Worm (Caenorhabditis elegans) whole organism, L3 larva: ENCODE data around the gene srd-39.
A peak's percentile ranks its signal among the peaks of the same experiment; 100 is the strongest.

Experiments used
- R02D3.7 ChIP-seq: fragments of 150-350 bp; optimal IDR thresholded peaks from 2 replicates; lab custom pipeline; 2014; ENCODE audit warnings: missing biosample characterization, missing genetic modification characterization
- ZK546.5 ChIP-seq: sonication (generic microtip); optimal IDR thresholded peaks from 2 replicates; lab custom pipeline; 2017; ENCODE audit warnings: missing biosample characterization, missing genetic modification characterization
- aly-2 ChIP-seq: fragments of 150-350 bp; optimal IDR thresholded peaks from 2 replicates; lab custom pipeline; 2014; ENCODE audit warnings: missing biosample characterization, missing genetic modification characterization
- ama-1 ChIP-seq: fragments of 150-350 bp; optimal IDR thresholded peaks from 2 replicates; lab custom pipeline; 2018
- ceh-16 ChIP-seq: sonication (generic microtip); optimal IDR thresholded peaks from 2 replicates; lab custom pipeline; 2017; ENCODE audit warnings: missing biosample characterization, missing genetic modification characterization
- ceh-28 ChIP-seq: fragments of 150-350 bp; optimal IDR thresholded peaks from 2 replicates; lab custom pipeline; 2014; ENCODE audit warnings: missing biosample characterization, missing genetic modification reagents, missing genetic modification characterization
- ceh-82 ChIP-seq: fragments of 150-350 bp; optimal IDR thresholded peaks from 2 replicates; lab custom pipeline; 2014; ENCODE audit warnings: missing biosample characterization, missing genetic modification characterization
- ceh-9 ChIP-seq: sonication (generic microtip); optimal IDR thresholded peaks from 2 replicates; lab custom pipeline; 2018; ENCODE audit warnings: missing biosample characterization, missing genetic modification characterization
- daf-12 ChIP-seq: fragments of 150-350 bp; optimal IDR thresholded peaks from 2 replicates; lab custom pipeline; 2014; ENCODE audit warnings: missing biosample characterization, missing genetic modification reagents, missing genetic modification characterization
- egl-27 ChIP-seq: sonication (generic microtip); optimal IDR thresholded peaks from 4 replicates; lab custom pipeline; 2017; ENCODE audit warnings: missing biosample characterization, missing genetic modification reagents, missing genetic modification characterization
- egl-5 ChIP-seq: fragments of 150-350 bp; optimal IDR thresholded peaks from 2 replicates; lab custom pipeline; 2017; ENCODE audit warnings: missing biosample characterization, missing genetic modification reagents, missing genetic modification characterization, inconsistent platforms
- elt-1 ChIP-seq: fragments of 150-350 bp; optimal IDR thresholded peaks from 2 replicates; lab custom pipeline; 2014; ENCODE audit warnings: missing biosample characterization, missing genetic modification characterization
- elt-2 ChIP-seq: sonication (generic microtip); optimal IDR thresholded peaks from 2 replicates; lab custom pipeline; 2016; ENCODE audit warnings: missing genetic modification reagents, mild to moderate bottlenecking, missing genetic modification characterization, missing compliant biosample characterization
- elt-3 ChIP-seq, 3 experiments: fragments of 150-350 bp in 1 of 3; sonication (generic microtip) in 2 of 3; optimal IDR thresholded peaks; 2 replicates in 2 of 3; 4 replicates in 1 of 3; lab custom pipeline; 2014 to 2017; ENCODE audit warnings: missing biosample characterization in 3 of 3, missing genetic modification characterization in 3 of 3
- eor-1 ChIP-seq, 2 experiments: fragments of 150-350 bp; optimal IDR thresholded peaks; 2 replicates each; lab custom pipeline; 2014 to 2018; ENCODE audit warnings: missing biosample characterization in 2 of 2, missing genetic modification characterization in 2 of 2
- fkh-10 ChIP-seq: sonication (generic microtip); optimal IDR thresholded peaks from 2 replicates; lab custom pipeline; 2017; ENCODE audit warnings: missing biosample characterization, missing genetic modification reagents, missing genetic modification characterization
- fkh-2 ChIP-seq: fragments of 150-350 bp; optimal IDR thresholded peaks from 2 replicates; lab custom pipeline; 2014; ENCODE audit warnings: missing biosample characterization, missing genetic modification reagents, missing genetic modification characterization
- fos-1 ChIP-seq: fragments of 150-350 bp; optimal IDR thresholded peaks from 2 replicates; lab custom pipeline; 2014; ENCODE audit warnings: missing biosample characterization, missing genetic modification characterization
- jun-1 ChIP-seq: fragments of 150-350 bp; optimal IDR thresholded peaks from 2 replicates; lab custom pipeline; 2014; ENCODE audit warnings: missing biosample characterization, missing genetic modification reagents, missing genetic modification characterization
- lin-15B ChIP-seq: fragments of 150-350 bp; optimal IDR thresholded peaks from 2 replicates; lab custom pipeline; 2014; ENCODE audit warnings: missing biosample characterization, missing genetic modification characterization
- lin-39 ChIP-seq: fragments of 150-350 bp; optimal IDR thresholded peaks from 2 replicates; lab custom pipeline; 2018; ENCODE audit warnings: missing biosample characterization, missing genetic modification reagents, missing genetic modification characterization
- mdl-1 ChIP-seq: fragments of 150-350 bp; optimal IDR thresholded peaks from 2 replicates; lab custom pipeline; 2014; ENCODE audit warnings: missing biosample characterization, missing genetic modification characterization
- nfya-1 ChIP-seq: sonication (generic microtip); optimal IDR thresholded peaks from 2 replicates; lab custom pipeline; 2017; ENCODE audit warnings: missing genetic modification characterization, mild to moderate bottlenecking, missing compliant biosample characterization, antibody characterized with exemption, moderate library complexity; ENCODE audit not compliant: insufficient read depth
- nhr-11 ChIP-seq: fragments of 150-350 bp; optimal IDR thresholded peaks from 2 replicates; lab custom pipeline; 2014; ENCODE audit warnings: missing biosample characterization, missing genetic modification characterization
- nhr-12 ChIP-seq: fragments of 150-350 bp; optimal IDR thresholded peaks from 2 replicates; lab custom pipeline; 2014; ENCODE audit warnings: missing biosample characterization, missing genetic modification characterization
- nhr-23 ChIP-seq: fragments of 150-350 bp; optimal IDR thresholded peaks from 2 replicates; lab custom pipeline; 2014; ENCODE audit warnings: missing biosample characterization, missing genetic modification reagents, missing genetic modification characterization
- nhr-25 ChIP-seq: sonication (generic microtip); optimal IDR thresholded peaks from 2 replicates; lab custom pipeline; 2017; ENCODE audit warnings: missing biosample characterization, missing genetic modification characterization
- nhr-28 ChIP-seq: fragments of 150-350 bp; optimal IDR thresholded peaks from 2 replicates; lab custom pipeline; 2014; ENCODE audit warnings: missing biosample characterization, missing genetic modification characterization
- nhr-43 ChIP-seq: sonication (generic microtip); optimal IDR thresholded peaks from 2 replicates; lab custom pipeline; 2016; ENCODE audit warnings: mild to moderate bottlenecking, missing genetic modification characterization, missing compliant biosample characterization; ENCODE audit not compliant: poor library complexity, severe bottlenecking
- nhr-67 ChIP-seq: fragments of 150-350 bp; optimal IDR thresholded peaks from 2 replicates; lab custom pipeline; 2014; ENCODE audit warnings: missing biosample characterization, missing genetic modification characterization
- nhr-76 ChIP-seq: fragments of 150-350 bp; sonication (generic microtip); optimal IDR thresholded peaks from 5 replicates; lab custom pipeline; 2014; ENCODE audit warnings: missing biosample characterization, missing genetic modification characterization
- nhr-77 ChIP-seq: fragments of 150-350 bp; optimal IDR thresholded peaks from 2 replicates; lab custom pipeline; 2014; ENCODE audit warnings: missing biosample characterization, missing genetic modification characterization
- pqm-1 ChIP-seq: fragments of 150-350 bp; optimal IDR thresholded peaks from 2 replicates; lab custom pipeline; 2017; ENCODE audit warnings: missing biosample characterization, missing genetic modification characterization, inconsistent platforms
- sea-2 ChIP-seq: fragments of 150-350 bp; sonication (generic microtip); optimal IDR thresholded peaks from 4 replicates; lab custom pipeline; 2014; ENCODE audit warnings: missing biosample characterization, missing genetic modification reagents, missing genetic modification characterization
- snpc-4 ChIP-seq: fragments of 150-350 bp; optimal IDR thresholded peaks from 2 replicates; lab custom pipeline; 2014; ENCODE audit warnings: missing biosample characterization, missing genetic modification characterization
- tbx-2 ChIP-seq: sonication (generic microtip); optimal IDR thresholded peaks from 2 replicates; lab custom pipeline; 2016; ENCODE audit warnings: mild to moderate bottlenecking, missing genetic modification characterization, missing compliant biosample characterization
- unc-39 ChIP-seq: sonication (generic microtip); optimal IDR thresholded peaks from 4 replicates; lab custom pipeline; 2017; ENCODE audit warnings: missing biosample characterization, missing genetic modification characterization
- unc-62 ChIP-seq: fragments of 150-350 bp; sonication (generic microtip); optimal IDR thresholded peaks from 4 replicates; lab custom pipeline; 2014; ENCODE audit warnings: missing biosample characterization, missing genetic modification reagents, missing genetic modification characterization
- zag-1 ChIP-seq: fragments of 150-350 bp; optimal IDR thresholded peaks from 2 replicates; lab custom pipeline; 2014; ENCODE audit warnings: missing biosample characterization, missing genetic modification characterization
- ztf-4 ChIP-seq: fragments of 150-350 bp; optimal IDR thresholded peaks from 2 replicates; lab custom pipeline; 2014; ENCODE audit warnings: missing biosample characterization, missing genetic modification characterization

The srd-39 gene

DNA sequence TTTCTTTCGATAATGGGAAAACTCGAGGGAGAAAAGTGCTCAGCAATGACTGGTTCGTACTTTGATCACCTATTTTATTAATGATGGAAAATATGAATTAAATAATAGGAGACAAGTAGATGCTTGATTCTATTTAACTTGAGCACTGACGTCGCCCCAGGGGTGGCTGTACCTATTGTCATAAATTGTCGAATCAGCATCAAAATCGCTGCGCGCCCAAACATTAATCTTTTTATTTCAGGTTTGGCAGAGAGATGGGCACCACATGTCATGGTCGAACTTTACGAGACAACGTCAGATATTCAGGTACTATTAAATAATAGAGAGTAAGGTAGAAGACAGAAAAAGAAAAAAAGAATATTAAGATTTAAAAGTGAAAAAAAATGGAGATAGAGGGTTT lies 23.9 kb upstream of the srd-39 start:
- no peak for TF ChIP-seq daf-12 (tag; lab: Kevin White, UChicago)
- TF ChIP-seq nhr-25 (tag; lab: Kevin White, UChicago): peak; percentile 19

DNA sequence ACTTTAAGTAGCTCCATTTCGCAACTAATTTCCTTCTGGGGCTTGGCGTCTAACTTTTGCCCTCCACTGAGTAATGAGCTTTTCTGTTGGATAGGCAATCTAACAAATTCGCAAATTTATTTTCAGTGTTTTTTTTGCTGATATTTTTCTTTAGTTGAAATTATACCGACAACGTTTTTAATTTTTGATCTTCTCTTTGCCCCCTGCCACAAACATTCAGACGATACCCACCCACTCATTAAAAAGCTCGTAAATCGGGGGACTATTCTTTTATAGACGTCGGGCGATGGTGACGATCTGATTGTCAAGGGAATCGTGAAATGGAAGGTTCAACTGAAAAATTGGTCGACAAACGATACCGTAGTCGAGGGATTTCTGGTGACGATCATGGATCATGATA lies 23.3 kb upstream of the srd-39 start:
- no peak for TF ChIP-seq fkh-10 (GFP tag; lab: Kevin White, UChicago)
- no peak for TF ChIP-seq nhr-67 (tag; lab: Kevin White, UChicago)

DNA sequence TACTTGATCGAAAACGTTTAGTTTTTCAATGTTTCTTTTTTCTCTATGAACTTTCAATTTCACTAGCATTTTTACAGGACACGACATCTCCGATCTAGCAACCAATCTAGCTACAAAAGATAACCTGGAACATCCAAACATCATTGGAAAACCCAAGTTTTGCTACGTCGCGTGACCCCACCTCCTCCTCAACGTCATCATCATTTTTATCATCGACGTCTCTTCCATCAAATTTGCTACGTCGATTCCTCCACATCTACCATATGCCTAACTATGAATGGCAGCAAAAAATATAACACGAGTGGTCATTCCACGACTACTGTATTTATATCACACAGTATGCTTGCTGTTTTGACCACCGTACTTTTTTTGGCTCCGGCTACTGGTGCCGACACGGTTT lies 22.5 kb upstream of the srd-39 start, which contains the start of gene F46G10.2:
Gene F46G10.2 (plus strand): TSS at position 78 of the 400 bp plus-strand sequence.
- TF ChIP-seq daf-12 (tag; lab: Kevin White, UChicago) (no peak), nhr-23 (tag; lab: Kevin White, UChicago) (peak; percentile 19), ZK546.5 (tag; lab: Kevin White, UChicago) (no peak), lin-39 (tag; lab: Kevin White, UChicago) (no peak), ceh-82 (no peak), fkh-2 (tag; lab: Kevin White, UChicago) (no peak), ama-1 (lab: Kevin White, UChicago) (peak; percentile 58), tbx-2 (no peak), R02D3.7 (no peak), aly-2 (tag; lab: Kevin White, UChicago) (no peak), nhr-28 (tag; lab: Kevin White, UChicago) (no peak)

DNA sequence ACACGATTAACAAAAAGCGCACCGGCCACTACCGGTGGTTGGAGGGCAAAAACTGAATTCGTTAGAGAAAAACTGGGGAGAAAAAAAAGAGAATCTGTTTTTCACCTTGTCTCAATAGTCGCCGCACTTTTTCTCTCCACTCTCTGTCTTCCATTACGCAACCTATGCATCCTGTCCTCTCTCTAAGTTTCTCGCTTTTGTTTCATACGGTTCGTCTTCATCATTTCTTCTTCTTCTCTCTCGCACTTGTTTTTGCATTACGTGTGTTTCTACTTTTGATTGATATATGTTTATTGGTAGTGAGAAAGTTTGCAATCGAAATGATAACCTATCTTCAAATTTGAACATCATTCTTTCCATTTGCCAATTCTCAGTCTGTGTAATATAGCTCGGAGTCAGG lies 20.2 kb upstream of the srd-39 start:
- TF ChIP-seq fkh-10 (GFP tag; lab: Kevin White, UChicago) (no peak), aly-2 (tag; lab: Kevin White, UChicago) (no peak), pqm-1 (tag; lab: Kevin White, UChicago) (peak; percentile 26), snpc-4 (tag; lab: Kevin White, UChicago) (no peak), nhr-67 (tag; lab: Kevin White, UChicago) (no peak), fos-1 (tag; lab: Kevin White, UChicago) (no peak), jun-1 (tag; lab: Kevin White, UChicago) (peak; percentile 45), nhr-76 (no peak), nhr-12 (tag; lab: Kevin White, UChicago) (no peak), egl-5 (tag; lab: Kevin White, UChicago) (peak; percentile 53), nhr-25 (tag; lab: Kevin White, UChicago) (peak; percentile 56), ZK546.5 (tag; lab: Kevin White, UChicago) (no peak), daf-12 (tag; lab: Kevin White, UChicago) (no peak), ceh-9 (tag; lab: Kevin White, UChicago) (no peak), ama-1 (lab: Kevin White, UChicago) (peak; percentile 59), nfya-1 (tag; lab: Kevin White, UChicago) (peak; percentile 41), ztf-4 (tag; lab: Kevin White, UChicago) (no peak), elt-2 (peak; percentile 34), nhr-11 (tag; lab: Kevin White, UChicago) (no peak), sea-2 (GFP tag; lab: Kevin White, UChicago) (no peak), egl-27 (no peak), ceh-82 (no peak), elt-1 (tag; lab: Kevin White, UChicago) (no peak), lin-15B (no peak), nhr-77 (tag; lab: Kevin White, UChicago) (no peak), unc-62 (GFP tag; lab: Kevin White, UChicago) (peak; percentile 29), lin-39 (tag; lab: Kevin White, UChicago) (no peak), nhr-43 (tag; lab: Kevin White, UChicago) (peak; percentile 37), elt-3 (tag; optimal IDR thresholded peaks at IDR 0.05; lab: Kevin White, UChicago) (peak in 1 of 3 experiments; percentile 35), eor-1 (tag; optimal IDR thresholded peaks at IDR 0.05; lab: Kevin White, UChicago) (no peak), mdl-1 (tag; lab: Kevin White, UChicago) (no peak), ceh-16 (tag; lab: Kevin White, UChicago) (no peak), unc-39 (tag; lab: Kevin White, UChicago) (no peak), nhr-23 (tag; lab: Kevin White, UChicago) (peak; percentile 72), ceh-28 (peak; percentile 15), fkh-2 (tag; lab: Kevin White, UChicago) (no peak), zag-1 (no peak)
